Fruit fly (Drosophila melanogaster) whole organism, embryonic: ENCODE measurements around the gene Pex10.

ENCODE experiments used
- Asciz ChIP-seq: fragments of 200-800 bp; sonication (Bioruptor generic); optimal IDR thresholded peaks from 2 replicates; lab custom pipeline; 2017; ENCODE audit warnings: missing biosample characterization, mild to moderate bottlenecking, missing genetic modification characterization, missing genetic modification reagents
- Bteb2 ChIP-seq: fragments of 200-800 bp; sonication (Bioruptor generic); optimal IDR thresholded peaks from 2 replicates; lab custom pipeline; 2016; ENCODE audit warnings: missing biosample characterization, missing genetic modification characterization
- CG10209 ChIP-seq: fragments of 200-800 bp; sonication (Bioruptor generic); optimal IDR thresholded peaks from 3 replicates; lab custom pipeline; 2017; ENCODE audit warnings: missing biosample characterization, mild to moderate bottlenecking, missing genetic modification characterization, missing genetic modification reagents
- CG10431 ChIP-seq: fragments of 200-800 bp; sonication (Bioruptor generic); optimal IDR thresholded peaks from 3 replicates; lab custom pipeline; 2018; ENCODE audit warnings: missing biosample characterization, mild to moderate bottlenecking, missing genetic modification characterization
- CG11695 ChIP-seq: fragments of 200-800 bp; sonication (Bioruptor generic); IDR thresholded peaks from 3 replicates; pipeline ENCODE4 v1.3.6; 2022; ENCODE audit warnings: missing biosample characterization, missing genetic modification characterization
- CG12391 ChIP-seq: fragments of 200-800 bp; sonication (Bioruptor generic); optimal IDR thresholded peaks from 3 replicates; lab custom pipeline; 2018; ENCODE audit warnings: missing biosample characterization, mild to moderate bottlenecking, missing genetic modification characterization, moderate library complexity
- CG15696 ChIP-seq: fragments of 200-800 bp; sonication (Bioruptor generic); optimal IDR thresholded peaks from 2 replicates; lab custom pipeline; 2019; ENCODE audit warnings: missing biosample characterization, mild to moderate bottlenecking, missing genetic modification characterization, moderate library complexity
- CG17802 ChIP-seq: fragments of 200-800 bp; sonication (Bioruptor generic); optimal IDR thresholded peaks from 2 replicates; lab custom pipeline; 2018; ENCODE audit warnings: missing biosample characterization, mild to moderate bottlenecking, missing genetic modification characterization, moderate library complexity
- CG17912 ChIP-seq: fragments of 200-800 bp; sonication (Bioruptor generic); optimal IDR thresholded peaks from 2 replicates; lab custom pipeline; 2018; ENCODE audit warnings: missing biosample characterization, mild to moderate bottlenecking, missing genetic modification characterization
- CG18011 ChIP-seq: fragments of 200-800 bp; sonication (Bioruptor generic); optimal IDR thresholded peaks from 2 replicates; lab custom pipeline; 2017; ENCODE audit warnings: missing biosample characterization, missing genetic modification characterization, mild to moderate bottlenecking, moderate library complexity, missing genotype
- CG30403 ChIP-seq: fragments of 200-800 bp; sonication (Bioruptor generic); optimal IDR thresholded peaks from 3 replicates; lab custom pipeline; 2016; ENCODE audit warnings: missing biosample characterization, missing genetic modification characterization
- CG31388 ChIP-seq: fragments of 200-800 bp; sonication (Bioruptor generic); optimal IDR thresholded peaks from 2 replicates; lab custom pipeline; 2016; ENCODE audit warnings: missing biosample characterization, missing genetic modification characterization
- CG33213 ChIP-seq: fragments of 200-800 bp; sonication (Bioruptor generic); optimal IDR thresholded peaks from 3 replicates; lab custom pipeline; 2016; ENCODE audit warnings: missing biosample characterization, missing genetic modification characterization
- CG3407 ChIP-seq: fragments of 200-800 bp; sonication (Bioruptor generic); optimal IDR thresholded peaks from 2 replicates; lab custom pipeline; 2018; ENCODE audit warnings: missing biosample characterization, mild to moderate bottlenecking, missing genetic modification characterization
- CG3838 ChIP-seq: fragments of 200-800 bp; sonication (Bioruptor generic); optimal IDR thresholded peaks from 3 replicates; lab custom pipeline; 2016; ENCODE audit warnings: missing biosample characterization, missing genetic modification characterization
- CG42726 ChIP-seq: fragments of 200-800 bp; sonication (Bioruptor generic); IDR thresholded peaks from 2 replicates; pipeline ENCODE4 v1.3.6; 2022; ENCODE audit warnings: missing biosample characterization, missing genetic modification characterization; ENCODE audit not compliant: partially characterized antibody
- CG4360 ChIP-seq: fragments of 200-800 bp; sonication (Bioruptor generic); IDR thresholded peaks from 2 replicates; pipeline ENCODE4 v1.3.6; 2022; ENCODE audit warnings: missing biosample characterization, missing genetic modification characterization
- CG6791 ChIP-seq: fragments of 200-800 bp; sonication (Bioruptor generic); IDR thresholded peaks from 3 replicates; pipeline ENCODE4 v1.3.6; 2022; ENCODE audit warnings: missing biosample characterization, missing genetic modification characterization; ENCODE audit not compliant: partially characterized antibody
- CG6854 ChIP-seq: fragments of 200-800 bp; sonication (Bioruptor generic); optimal IDR thresholded peaks from 3 replicates; lab custom pipeline; 2017; ENCODE audit warnings: missing biosample characterization, mild to moderate bottlenecking, missing genetic modification characterization
- CG7556 ChIP-seq: fragments of 200-800 bp; sonication (Bioruptor generic); optimal IDR thresholded peaks from 2 replicates; lab custom pipeline; 2017; ENCODE audit warnings: missing biosample characterization, mild to moderate bottlenecking, missing genetic modification characterization
- CG8359 ChIP-seq: fragments of 200-800 bp; sonication (Bioruptor generic); optimal IDR thresholded peaks from 2 replicates; lab custom pipeline; 2017; ENCODE audit warnings: missing biosample characterization, mild to moderate bottlenecking, missing genetic modification characterization, borderline replicate concordance
- Gug ChIP-seq: fragments of 200-800 bp; sonication (Bioruptor generic); IDR thresholded peaks from 4 replicates; pipeline ENCODE4 v1.3.6; 2022; ENCODE audit warnings: missing biosample characterization, missing genetic modification characterization
- Hey ChIP-seq: fragments of 200-800 bp; sonication (Bioruptor generic); optimal IDR thresholded peaks from 3 replicates; lab custom pipeline; 2018; ENCODE audit warnings: missing biosample characterization, mild to moderate bottlenecking, missing genetic modification characterization
- Jarid2 ChIP-seq: fragments of 200-800 bp; sonication (Bioruptor generic); optimal IDR thresholded peaks from 3 replicates; lab custom pipeline; 2017; ENCODE audit warnings: mild to moderate bottlenecking, missing biosample characterization, missing genetic modification reagents, missing genetic modification characterization
- Med ChIP-seq: fragments of 200-800 bp; sonication (Bioruptor generic); peaks from one replicate; lab custom pipeline; 2016; ENCODE audit warnings: missing biosample characterization, missing genetic modification characterization, mild to moderate bottlenecking, inconsistent platforms, moderate library complexity
- NC2β ChIP-seq: fragments of 200-800 bp; sonication (Bioruptor generic); optimal IDR thresholded peaks from 2 replicates; lab custom pipeline; 2016; ENCODE audit warnings: missing biosample characterization, missing genetic modification characterization
- Oli ChIP-seq: fragments of 200-800 bp; sonication (Bioruptor generic); optimal IDR thresholded peaks from 2 replicates; lab custom pipeline; 2018; ENCODE audit warnings: missing biosample characterization, mild to moderate bottlenecking, missing genetic modification characterization, moderate library complexity
- Rfx ChIP-seq: fragments of 200-800 bp; sonication (Bioruptor generic); IDR thresholded peaks from 2 replicates; pipeline ENCODE4 v1.3.6; 2022; ENCODE audit warnings: missing biosample characterization, missing genetic modification characterization
- TFAM ChIP-seq: fragments of 200-800 bp; sonication (Bioruptor generic); optimal IDR thresholded peaks from 2 replicates; lab custom pipeline; 2017; ENCODE audit warnings: missing biosample characterization, missing genetic modification characterization, inconsistent platforms
- Taf1 ChIP-seq: fragments of 200-800 bp; sonication (Bioruptor generic); IDR thresholded peaks from 2 replicates; pipeline ENCODE4 v1.3.6; 2022; ENCODE audit warnings: missing biosample characterization, missing genetic modification characterization
- aop ChIP-seq: fragments of 200-800 bp; sonication (Bioruptor generic); IDR thresholded peaks from 2 replicates; pipeline ENCODE4 v1.3.6; 2022; ENCODE audit warnings: missing biosample characterization, missing genetic modification characterization
- ash1 ChIP-seq: fragments of 200-800 bp; sonication (Bioruptor generic); optimal IDR thresholded peaks from 2 replicates; lab custom pipeline; 2018; ENCODE audit warnings: missing biosample characterization, mild to moderate bottlenecking, missing genetic modification characterization
- ci ChIP-seq: fragments of 200-800 bp; sonication (Bioruptor generic); IDR thresholded peaks from 3 replicates; pipeline ENCODE4 v1.3.6; 2022; ENCODE audit warnings: missing biosample characterization, missing genetic modification characterization
- dati ChIP-seq: fragments of 200-800 bp; sonication (Bioruptor generic); IDR thresholded peaks from 2 replicates; pipeline ENCODE4 v1.3.6; 2022; ENCODE audit warnings: missing biosample characterization, missing genetic modification characterization
- emc ChIP-seq: fragments of 200-800 bp; sonication (Bioruptor generic); optimal IDR thresholded peaks from 2 replicates; lab custom pipeline; 2016; ENCODE audit warnings: missing biosample characterization, missing genetic modification characterization
- en ChIP-seq: fragments of 200-800 bp; sonication (Bioruptor generic); optimal IDR thresholded peaks from 2 replicates; lab custom pipeline; 2016; ENCODE audit warnings: missing biosample characterization, missing genetic modification characterization
- eyg ChIP-seq: fragments of 200-800 bp; sonication (Bioruptor generic); optimal IDR thresholded peaks from 3 replicates; lab custom pipeline; 2016; ENCODE audit warnings: missing biosample characterization, missing genetic modification characterization
- grn ChIP-seq: fragments of 200-800 bp; sonication (Bioruptor generic); optimal IDR thresholded peaks from 3 replicates; lab custom pipeline; 2017; ENCODE audit warnings: missing biosample characterization, missing genetic modification characterization
- gsb-n ChIP-seq: fragments of 200-800 bp; sonication (Bioruptor generic); optimal IDR thresholded peaks from 3 replicates; lab custom pipeline; 2018; ENCODE audit warnings: missing biosample characterization, mild to moderate bottlenecking, missing genetic modification characterization
- jumu ChIP-seq: fragments of 200-800 bp; sonication (Bioruptor generic); optimal IDR thresholded peaks from 3 replicates; lab custom pipeline; 2016; ENCODE audit warnings: missing biosample characterization, missing genetic modification characterization
- lmd ChIP-seq: fragments of 200-800 bp; sonication (Bioruptor generic); IDR thresholded peaks from 2 replicates; pipeline ENCODE4 v1.3.6; 2022; ENCODE audit warnings: missing biosample characterization, missing genetic modification characterization
- mam ChIP-seq: fragments of 200-800 bp; sonication (Bioruptor generic); optimal IDR thresholded peaks from 3 replicates; lab custom pipeline; 2016; ENCODE audit warnings: missing biosample characterization, missing genetic modification characterization
- nom ChIP-seq: fragments of 200-800 bp; sonication (Bioruptor generic); optimal IDR thresholded peaks from 2 replicates; lab custom pipeline; 2017; ENCODE audit warnings: missing biosample characterization, missing genetic modification characterization, mild to moderate bottlenecking, moderate library complexity, missing genetic modification reagents
- org-1 ChIP-seq: fragments of 200-800 bp; sonication (Bioruptor generic); optimal IDR thresholded peaks from 2 replicates; lab custom pipeline; 2017; ENCODE audit warnings: missing biosample characterization, missing genetic modification characterization
- phol ChIP-seq: fragments of 200-800 bp; sonication (Bioruptor generic); optimal IDR thresholded peaks from 3 replicates; lab custom pipeline; 2018; ENCODE audit warnings: missing biosample characterization, mild to moderate bottlenecking, missing genetic modification characterization, moderate library complexity
- seq ChIP-seq: fragments of 200-800 bp; sonication (Bioruptor generic); IDR thresholded peaks from 2 replicates; pipeline ENCODE4 v1.3.6; 2022; ENCODE audit warnings: missing biosample characterization, missing genetic modification characterization
- usp ChIP-seq: fragments of >200 bp; optimal IDR thresholded peaks from 2 replicates; lab custom pipeline; 2017; ENCODE audit warnings: missing biosample characterization, missing genetic modification characterization
- vfl ChIP-seq: fragments of 200-800 bp; sonication (Bioruptor generic); optimal IDR thresholded peaks from 2 replicates; lab custom pipeline; 2016; ENCODE audit warnings: missing biosample characterization, missing genetic modification characterization
- z ChIP-seq: fragments of 200-800 bp; sonication (Bioruptor generic); IDR thresholded peaks from 3 replicates; pipeline ENCODE4 v1.3.6; 2022; ENCODE audit warnings: missing biosample characterization, missing genetic modification characterization
- zfh1 ChIP-seq: fragments of 200-800 bp; sonication (Bioruptor generic); IDR thresholded peaks from 3 replicates; pipeline ENCODE4 v1.3.6; 2022; ENCODE audit warnings: missing biosample characterization, missing genetic modification characterization

The Pex10 gene

DNA sequence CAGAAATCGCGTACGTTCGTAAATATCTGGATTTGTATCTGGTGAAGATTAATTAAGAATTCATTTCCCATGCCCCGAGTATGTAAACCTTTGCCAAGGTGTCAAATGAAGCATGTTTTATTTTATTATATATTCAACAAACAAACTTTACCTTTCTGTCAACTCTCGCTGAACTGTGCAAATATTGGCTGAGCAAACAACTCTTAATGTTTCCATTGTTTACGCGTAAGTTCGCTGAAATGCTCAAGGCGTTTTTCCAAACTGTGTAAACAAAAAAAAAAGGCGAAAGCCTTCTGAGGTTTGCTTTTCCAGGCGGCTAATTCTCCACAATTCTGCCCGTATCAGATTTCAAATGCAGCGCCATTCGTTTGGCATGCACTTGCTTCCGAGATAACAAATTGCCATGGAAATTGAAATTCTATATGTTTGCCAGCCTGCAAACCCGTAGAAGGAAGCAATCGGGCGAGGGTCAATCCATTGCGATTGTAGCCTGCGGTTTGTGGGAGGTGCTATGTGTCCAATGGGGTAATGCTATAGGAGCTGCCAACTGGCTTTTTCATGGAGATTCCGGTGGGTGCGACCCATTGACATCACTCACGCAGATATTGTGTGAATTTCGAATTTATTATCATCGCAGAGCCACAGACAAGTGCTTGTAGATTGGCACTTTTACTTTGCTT lies 33.8 kb downstream of the Pex10 start (continued):
- TF ChIP-seq emc (GFP tag; lab: Kevin White, UChicago) (peak; percentile 42), seq (GFP tag; lab: Robert Waterston, UW) (peak; percentile 71; the same call in 1 of the 2 replicates), ash1 (GFP tag; lab: Kevin White, UChicago) (peak; percentile 79), lmd (GFP tag; lab: Robert Waterston, UW) (no peak; the same call in 1 of the 2 replicates), CG30403 (GFP tag; lab: Kevin White, UChicago) (peak; percentile 26), Oli (peak; percentile 3), CG11695 (GFP tag; lab: Robert Waterston, UW) (peak; percentile 69; the same call in 1 of the 3 replicates), CG8359 (GFP tag; lab: Kevin White, UChicago) (peak; percentile 30), TFAM (GFP tag; lab: Kevin White, UChicago) (no peak), en (no peak), Asciz (GFP tag; lab: Kevin White, UChicago) (peak; percentile 80), vfl (GFP tag; lab: Kevin White, UChicago) (peak; percentile 14), usp (GFP tag; lab: Kevin White, UChicago) (no peak), Bteb2 (peak; percentile 60), CG3407 (GFP tag; lab: Kevin White, UChicago) (peak; percentile 30), CG18011 (GFP tag; lab: Kevin White, UChicago) (peak; percentile 62), CG3838 (GFP tag; lab: Kevin White, UChicago) (peak; percentile 10), NC2β (GFP tag; lab: Kevin White, UChicago) (peak; percentile 13), CG42726 (GFP tag; lab: Robert Waterston, UW) (no peak), CG10209 (GFP tag; lab: Kevin White, UChicago) (peak; percentile 82), Taf1 (GFP tag; lab: Robert Waterston, UW) (peak; percentile 36; the same call in 1 of the 2 replicates), CG6791 (no peak), mam (GFP tag; lab: Kevin White, UChicago) (peak; percentile 62), CG17802 (no peak), Gug (GFP tag; lab: Robert Waterston, UW) (no peak), eyg (GFP tag; lab: Kevin White, UChicago) (peak; percentile 78), CG15696 (tag; lab: Kevin White, UChicago) (peak; percentile 57), org-1 (peak; percentile 75), CG12391 (tag; lab: Kevin White, UChicago) (peak; percentile 28), CG33213 (GFP tag; lab: Kevin White, UChicago) (peak; percentile 63), Med (GFP tag; lab: Kevin White, UChicago) (peak; percentile 97), dati (GFP tag; lab: Robert Waterston, UW) (no peak), CG17912 (GFP tag; lab: Kevin White, UChicago) (peak; percentile 7), zfh1 (GFP tag; lab: Robert Waterston, UW) (0 out of 3 replicates have a peak, but pooled peaks have one; percentile 36), CG7556 (GFP tag; lab: Kevin White, UChicago) (peak; percentile 65), phol (tag; lab: Kevin White, UChicago) (no peak), jumu (GFP tag; lab: Kevin White, UChicago) (no peak), CG10431 (GFP tag; lab: Kevin White, UChicago) (no peak), Rfx (GFP tag; lab: Robert Waterston, UW) (peak; percentile 82), aop (GFP tag; lab: Robert Waterston, UW) (no peak), ci (GFP tag; lab: Robert Waterston, UW) (peak; percentile 67), grn (peak; percentile 57), Hey (tag; lab: Kevin White, UChicago) (peak; percentile 77), Jarid2 (GFP tag; lab: Kevin White, UChicago) (peak; percentile 69), nom (GFP tag; lab: Kevin White, UChicago) (peak; percentile 85), z (GFP tag; lab: Robert Waterston, UW) (0 out of 3 replicates have a peak, but pooled peaks have one; percentile 34), CG6854 (peak; percentile 87), gsb-n (tag; lab: Kevin White, UChicago) (no peak), CG31388 (GFP tag; lab: Kevin White, UChicago) (peak; percentile 16), CG4360 (no peak)
